Worm (Caenorhabditis elegans) whole organism, midembryonic: ENCODE results near the gene suex-2.

Source experiments
- T22C8.4 ChIP-seq: fragments of 200-800 bp; sonication (Bioruptor generic); IDR thresholded peaks from 2 replicates; pipeline ENCODE4 v1.3.6; 2022; ENCODE audit warnings: missing genetic modification characterization, missing compliant biosample characterization
- cog-1 ChIP-seq: sonication (generic microtip); optimal IDR thresholded peaks from 2 replicates; lab custom pipeline; 2016; ENCODE audit warnings: missing genetic modification characterization, missing compliant biosample characterization
- flt-1 ChIP-seq: fragments of 200-800 bp; sonication (Bioruptor generic); IDR thresholded peaks from 2 replicates; pipeline ENCODE4 v1.3.6; 2022; ENCODE audit warnings: missing genetic modification characterization, missing compliant biosample characterization
- klf-2 ChIP-seq: fragments of 200-800 bp; sonication (Bioruptor generic); conservative IDR thresholded peaks from 2 replicates; pipeline ENCODE4 v1.3.6; 2022; ENCODE audit warnings: missing genetic modification reagents, missing genetic modification characterization, missing compliant biosample characterization
- med-1 ChIP-seq: sonication (generic microtip); optimal IDR thresholded peaks from 2 replicates; lab custom pipeline; 2017; ENCODE audit warnings: missing genetic modification characterization, mild to moderate bottlenecking, missing compliant biosample characterization, antibody characterized with exemption, missing genetic modification reagents; ENCODE audit not compliant: insufficient read depth
- ref-1 ChIP-seq: fragments of 200-800 bp; sonication (Bioruptor generic); conservative IDR thresholded peaks from 2 replicates; pipeline ENCODE4 v1.3.6; 2022; ENCODE audit warnings: missing genetic modification reagents, missing genetic modification characterization, missing compliant biosample characterization
- tab-1 ChIP-seq: fragments of 200-800 bp; sonication (Bioruptor generic); IDR thresholded peaks from 2 replicates; pipeline ENCODE4 v1.3.6; 2022; ENCODE audit warnings: missing genetic modification characterization, missing compliant biosample characterization
- ztf-23 ChIP-seq: fragments of 200-800 bp; sonication (Bioruptor generic); IDR thresholded peaks from 2 replicates; pipeline ENCODE4 v1.3.6; 2022; ENCODE audit warnings: missing genetic modification reagents, missing genetic modification characterization, missing compliant biosample characterization
- ztf-29 ChIP-seq: fragments of 200-800 bp; sonication (Bioruptor generic); IDR thresholded peaks from 2 replicates; pipeline ENCODE4 v1.3.6; 2022; ENCODE audit warnings: missing genetic modification reagents, missing genetic modification characterization, missing compliant biosample characterization

suex-2 gene

DNA sequence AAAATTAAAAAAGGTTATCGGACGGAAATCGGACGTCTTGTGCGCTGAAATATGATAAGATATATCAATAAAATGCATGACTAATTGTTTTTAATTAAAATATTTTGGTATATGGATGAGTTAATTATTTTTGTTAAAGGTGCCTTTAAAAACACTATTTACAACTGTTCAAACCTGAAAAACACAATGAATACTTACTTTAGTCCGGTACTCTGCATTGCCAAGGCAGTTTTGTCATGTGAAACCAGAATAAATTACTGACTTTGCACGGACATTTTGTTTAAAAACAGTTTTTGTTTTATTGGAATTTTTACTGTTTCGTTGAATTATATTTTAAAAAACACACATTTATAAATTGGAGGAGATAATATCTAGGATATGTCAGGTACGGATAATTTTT, at the start of gene suex-2:
Gene suex-2 (plus strand): TSS at position 301 of the 400 bp plus-strand sequence.
- TF ChIP-seq ztf-23 (GFP tag; lab: Robert Waterston, UW) (no peak), med-1 (no peak), tab-1 (no peak), cog-1 (tag; lab: Kevin White, UChicago) (no peak), T22C8.4 (GFP tag; lab: Robert Waterston, UW) (no peak), ztf-29 (GFP tag; lab: Robert Waterston, UW) (no peak), flt-1 (GFP tag; lab: Robert Waterston, UW) (no peak), ref-1 (GFP tag; lab: Robert Waterston, UW) (no peak)

DNA sequence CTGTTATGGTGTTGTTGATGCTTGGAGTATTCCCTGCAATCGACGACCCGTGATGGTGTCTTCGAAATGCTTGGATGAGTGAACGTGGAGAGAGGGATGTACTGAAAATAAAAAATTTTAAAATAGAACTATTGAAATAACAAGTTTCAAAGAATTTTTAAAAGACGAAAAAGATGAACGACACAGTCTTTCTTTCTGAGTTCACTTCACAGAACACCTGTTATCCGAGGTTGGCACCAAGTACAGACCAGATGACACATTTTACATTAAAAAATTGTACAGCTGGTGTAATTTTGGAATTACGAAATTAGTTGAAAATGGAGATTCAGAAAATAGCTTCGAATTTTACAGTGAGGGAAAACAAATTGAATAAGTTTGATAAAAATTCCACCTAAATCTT, 49.3 kb upstream of the suex-2 start, which contains the start of gene rap-1:
Gene rap-1 (minus strand): TSS at position 101 of the 400 bp plus-strand sequence.
- TF ChIP-seq ztf-23 (GFP tag; lab: Robert Waterston, UW): no peak
- TF ChIP-seq ztf-29 (GFP tag; lab: Robert Waterston, UW): no peak
- no peak for TF ChIP-seq T22C8.4 (GFP tag; lab: Robert Waterston, UW)
- TF ChIP-seq tab-1: no peak
- no peak for TF ChIP-seq klf-2 (GFP tag; lab: Robert Waterston, UW)
- no peak for TF ChIP-seq flt-1 (GFP tag; lab: Robert Waterston, UW)
- TF ChIP-seq med-1: no peak
- no peak for TF ChIP-seq ref-1 (GFP tag; lab: Robert Waterston, UW)
- TF ChIP-seq cog-1 (tag; lab: Kevin White, UChicago): no peak

DNA sequence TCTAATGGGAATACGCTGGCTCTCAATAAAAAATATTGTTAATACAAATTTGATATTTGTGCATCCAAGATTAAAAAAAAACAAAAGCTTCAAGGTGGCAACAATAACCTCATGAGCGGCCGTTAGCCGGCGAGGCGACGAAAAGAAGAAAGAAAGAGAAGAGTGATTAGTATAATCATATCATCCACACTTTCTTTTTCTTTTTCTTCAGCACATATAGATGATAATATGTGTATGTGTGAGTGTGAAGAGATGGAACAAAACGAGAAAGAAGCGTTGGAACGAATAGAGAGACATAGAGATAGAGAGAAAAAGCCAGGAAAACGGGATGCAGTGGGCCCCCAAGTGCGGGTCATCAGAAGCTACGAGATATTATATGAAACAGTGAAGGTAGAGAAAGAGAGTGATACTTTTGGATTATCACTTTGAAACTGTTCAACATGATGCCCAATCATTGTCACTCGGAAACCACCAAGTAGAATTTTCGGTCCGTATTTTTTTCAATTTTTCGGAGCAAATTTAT, 47.7 kb upstream of the suex-2 start:
- TF ChIP-seq ztf-23 (GFP tag; lab: Robert Waterston, UW) (0 out of 2 replicates have a peak, but pooled peaks have one; percentile 6), ztf-29 (GFP tag; lab: Robert Waterston, UW) (no peak)

DNA sequence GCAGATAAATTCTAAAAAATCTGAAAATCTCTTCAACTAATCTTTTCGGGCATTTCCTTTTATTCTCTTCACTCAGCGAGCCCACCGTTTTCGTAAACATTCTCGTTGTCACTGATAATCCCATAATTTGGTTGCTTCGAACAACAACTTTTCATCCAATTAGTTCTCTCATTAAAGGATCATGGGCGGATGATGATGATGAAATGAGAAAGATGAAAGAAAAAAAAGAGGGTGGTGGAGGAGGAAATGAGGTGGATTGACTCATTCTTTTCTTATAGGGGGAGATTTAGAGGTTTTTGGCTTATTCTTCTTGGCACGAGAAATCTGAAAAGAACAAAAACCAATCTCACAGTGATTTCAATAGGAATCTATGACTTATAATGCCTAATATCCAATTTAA, 46.9 kb upstream of the suex-2 start:
- TF ChIP-seq klf-2 (GFP tag; lab: Robert Waterston, UW) (no peak), med-1 (no peak), ztf-29 (GFP tag; lab: Robert Waterston, UW) (no peak), ref-1 (GFP tag; lab: Robert Waterston, UW) (no peak), flt-1 (GFP tag; lab: Robert Waterston, UW) (no peak), cog-1 (tag; lab: Kevin White, UChicago) (no peak), tab-1 (no peak), T22C8.4 (GFP tag; lab: Robert Waterston, UW) (no peak), ztf-23 (GFP tag; lab: Robert Waterston, UW) (no peak)

DNA sequence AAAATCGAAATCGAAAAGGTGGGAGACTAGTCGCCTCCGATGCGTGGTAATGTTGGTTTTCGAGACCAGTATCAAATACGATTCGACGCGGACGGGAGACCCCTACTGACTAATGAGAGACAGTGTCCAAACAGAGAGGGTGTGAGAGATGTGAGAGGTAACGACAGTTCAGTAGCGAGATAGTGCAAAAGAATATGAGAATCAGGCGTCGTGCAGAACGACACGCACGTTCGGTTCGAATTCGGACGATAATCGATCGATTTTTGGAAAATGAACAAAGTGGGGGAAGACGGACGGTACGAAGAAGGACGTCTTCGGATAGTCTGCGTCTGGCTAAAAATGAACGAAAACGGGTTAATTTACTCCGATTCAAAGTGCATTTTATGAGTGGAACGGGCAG, 46.1 kb upstream of the suex-2 start, which contains the start of gene D1046.16:
Gene D1046.16 (plus strand): TSS at position 195 of the 400 bp plus-strand sequence.
- TF ChIP-seq ztf-23 (GFP tag; lab: Robert Waterston, UW) (no peak), ref-1 (GFP tag; lab: Robert Waterston, UW) (no peak), med-1 (no peak), ztf-29 (GFP tag; lab: Robert Waterston, UW) (no peak), T22C8.4 (GFP tag; lab: Robert Waterston, UW) (peak; percentile 82), flt-1 (GFP tag; lab: Robert Waterston, UW) (no peak), cog-1 (tag; lab: Kevin White, UChicago) (no peak), tab-1 (no peak), klf-2 (GFP tag; lab: Robert Waterston, UW) (no peak)

DNA sequence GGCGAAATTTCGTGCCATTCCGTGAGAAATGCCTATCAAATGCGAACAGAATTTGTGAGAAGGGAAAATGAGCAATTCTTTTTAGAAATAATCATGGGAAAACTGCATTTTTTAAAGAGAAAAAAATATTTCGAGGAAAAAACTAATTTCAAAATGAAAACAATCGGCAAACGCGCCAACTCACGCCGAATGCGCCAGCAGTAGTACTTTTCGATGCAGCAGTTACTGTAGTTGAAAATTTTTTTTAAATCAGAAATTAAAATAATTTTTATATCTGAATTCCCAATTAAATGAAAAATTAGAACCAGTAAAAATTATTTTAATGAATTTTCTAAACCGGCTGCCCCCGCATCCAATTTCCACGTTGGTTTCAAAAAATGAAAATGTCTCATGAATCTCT, 44.7 kb upstream of the suex-2 start:
- TF ChIP-seq med-1 (no peak), cog-1 (tag; lab: Kevin White, UChicago) (no peak), ref-1 (GFP tag; lab: Robert Waterston, UW) (no peak), klf-2 (GFP tag; lab: Robert Waterston, UW) (no peak), flt-1 (GFP tag; lab: Robert Waterston, UW) (no peak), ztf-29 (GFP tag; lab: Robert Waterston, UW) (no peak), T22C8.4 (GFP tag; lab: Robert Waterston, UW) (no peak), tab-1 (no peak), ztf-23 (GFP tag; lab: Robert Waterston, UW) (no peak)

DNA sequence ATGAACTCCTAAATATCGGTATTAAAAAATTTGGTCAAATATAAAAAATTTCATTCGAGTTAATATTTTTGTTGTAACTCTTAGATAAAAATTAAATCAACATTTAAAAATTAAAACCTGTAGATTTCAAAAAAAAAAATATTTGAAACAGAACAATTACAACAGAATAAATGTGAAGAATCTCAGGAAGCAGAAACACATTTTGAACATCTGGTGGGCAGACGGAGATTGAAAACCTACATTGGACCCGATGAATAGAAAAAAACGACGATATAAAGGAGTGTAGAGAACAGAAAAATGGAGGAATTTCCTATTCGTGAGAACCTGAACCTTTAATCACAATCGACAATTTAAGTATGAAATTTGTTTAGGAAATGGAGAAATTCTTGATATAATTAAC, 44.0 kb upstream of the suex-2 start:
- no peak for TF ChIP-seq med-1
- TF ChIP-seq klf-2 (GFP tag; lab: Robert Waterston, UW): no peak
- no peak for TF ChIP-seq T22C8.4 (GFP tag; lab: Robert Waterston, UW)
- no peak for TF ChIP-seq cog-1 (tag; lab: Kevin White, UChicago)
- TF ChIP-seq flt-1 (GFP tag; lab: Robert Waterston, UW): no peak
- TF ChIP-seq ref-1 (GFP tag; lab: Robert Waterston, UW): no peak
- TF ChIP-seq ztf-29 (GFP tag; lab: Robert Waterston, UW): no peak
- TF ChIP-seq tab-1: no peak
- no peak for TF ChIP-seq ztf-23 (GFP tag; lab: Robert Waterston, UW)

DNA sequence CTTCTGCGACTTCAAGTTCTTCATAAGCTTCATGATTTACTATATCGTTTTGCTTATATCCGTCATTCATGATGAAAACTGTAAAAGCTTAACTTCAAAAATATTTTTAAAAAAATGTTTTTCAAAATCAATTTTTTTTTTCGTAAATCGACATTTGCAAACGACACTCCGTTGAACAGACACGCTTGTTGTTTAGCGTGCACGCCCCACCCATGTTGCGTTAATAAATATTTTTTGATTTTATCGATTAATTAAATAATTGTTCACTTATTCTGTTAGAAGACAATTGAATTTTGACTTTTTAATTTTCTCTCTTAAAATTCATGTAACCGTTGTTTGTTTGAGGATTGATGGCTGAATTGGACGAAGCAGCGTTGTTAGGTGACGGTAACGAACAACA, 42.1 kb upstream of the suex-2 start, which contains the start of the genes D1046.2 and cfim-2:
Gene D1046.2 (minus strand): TSS at position 78 of the 400 bp plus-strand sequence.
Gene cfim-2 (plus strand): TSS at position 335 of the 400 bp plus-strand sequence.
- no peak for TF ChIP-seq tab-1
- TF ChIP-seq ref-1 (GFP tag; lab: Robert Waterston, UW): no peak
- no peak for TF ChIP-seq flt-1 (GFP tag; lab: Robert Waterston, UW)
- no peak for TF ChIP-seq T22C8.4 (GFP tag; lab: Robert Waterston, UW)
- TF ChIP-seq ztf-23 (GFP tag; lab: Robert Waterston, UW): no peak

DNA sequence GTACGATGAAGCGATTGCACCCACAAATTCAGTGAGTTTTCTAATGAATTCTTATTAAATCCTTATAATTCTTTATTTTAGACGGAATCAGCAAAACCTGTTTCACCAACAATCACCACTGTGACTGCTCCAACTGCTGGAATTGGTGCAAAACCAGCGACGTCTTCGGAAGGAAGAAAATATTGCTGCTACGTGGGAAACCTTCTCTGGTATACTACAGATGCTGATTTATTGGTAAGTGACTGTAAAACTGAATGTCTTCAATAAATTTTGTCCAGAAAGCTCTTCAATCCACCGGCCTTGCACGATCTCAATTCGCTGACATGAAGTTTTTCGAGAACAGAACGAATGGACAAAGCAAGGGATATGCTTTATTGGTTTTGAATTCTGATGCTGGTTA, 41.6 kb upstream of the suex-2 start:
- TF ChIP-seq ztf-29 (GFP tag; lab: Robert Waterston, UW) (no peak), tab-1 (no peak), klf-2 (GFP tag; lab: Robert Waterston, UW) (no peak), ref-1 (GFP tag; lab: Robert Waterston, UW) (no peak), ztf-23 (GFP tag; lab: Robert Waterston, UW) (no peak), flt-1 (GFP tag; lab: Robert Waterston, UW) (no peak), T22C8.4 (GFP tag; lab: Robert Waterston, UW) (no peak), med-1 (no peak), cog-1 (tag; lab: Kevin White, UChicago) (no peak)
